Comparison of ENCODE assay signal across 7 worm cellular contexts in genomic region chrII:11688011-11688410, ce11.
TF ChIP-seq lines count a peak whose summit lies in the region.

No protein-coding gene starts in this region.

TF ChIP-seq in whole organism, L1 larva, 84 proteins besides CTCF, POLR2A, EP300 and RAD21:
- TF ChIP-seq efl-1 (optimal IDR thresholded peaks at IDR 0.05; lab: Kevin White, UChicago) (peak in 1 of 2 experiments; percentile 5), efl-1 (GFP tag; optimal IDR thresholded peaks at IDR 0.05 in 1 of 2; lab: Kevin White, UChicago) (peak in 1 of 2 experiments; percentile 66), rnt-1 (tag; optimal IDR thresholded peaks at IDR 0.05; lab: Kevin White, UChicago) (peak; percentile 14), pqm-1 (tag; optimal IDR thresholded peaks at IDR 0.05; lab: Kevin White, UChicago) (no peak), lin-14 (GFP tag; optimal IDR thresholded peaks at IDR 0.05; lab: Kevin White, UChicago) (peak; percentile 72), nhr-12 (tag; optimal IDR thresholded peaks at IDR 0.05; lab: Kevin White, UChicago) (no peak), dsc-1 (tag; optimal IDR thresholded peaks at IDR 0.05; lab: Kevin White, UChicago) (peak; percentile 85)

TF ChIP-seq in whole organism, L2 larva, 48 proteins besides CTCF, POLR2A, EP300 and RAD21:
- TF ChIP-seq ceh-16 (tag; optimal IDR thresholded peaks at IDR 0.05; lab: Kevin White, UChicago): no peak
- TF ChIP-seq ztf-4 (tag; optimal IDR thresholded peaks at IDR 0.05; lab: Kevin White, UChicago): no peak
- peak; percentile 9 for TF ChIP-seq unc-55 (GFP tag; optimal IDR thresholded peaks at IDR 0.05; lab: Kevin White, UChicago)
- TF ChIP-seq C34F6.9 (tag; optimal IDR thresholded peaks at IDR 0.05; lab: Kevin White, UChicago): peak; percentile 16
- TF ChIP-seq Y55F3AM.14 (GFP tag; optimal IDR thresholded peaks at IDR 0.05; lab: Kevin White, UChicago): no peak
- TF ChIP-seq sma-9 (GFP tag; optimal IDR thresholded peaks at IDR 0.05; lab: Kevin White, UChicago): no peak
- TF ChIP-seq sma-9 (tag; optimal IDR thresholded peaks at IDR 0.05; lab: Kevin White, UChicago): no peak
TF ChIP-seq in whole organism, L2 larva: peak in this region for 2.

TF ChIP-seq in whole organism, L3 larva, 47 proteins besides CTCF, POLR2A, EP300 and RAD21:
- peak; percentile 29 for TF ChIP-seq hmg-11 (tag; optimal IDR thresholded peaks at IDR 0.05; lab: Kevin White, UChicago)
- peak; percentile 15 for TF ChIP-seq pha-4 (tag; optimal IDR thresholded peaks at IDR 0.05; lab: Kevin White, UChicago)
- no peak for TF ChIP-seq lsy-12 (tag; optimal IDR thresholded peaks at IDR 0.05; lab: Kevin White, UChicago)

TF ChIP-seq in whole organism, L4 larva, 104 proteins besides CTCF, POLR2A, EP300 and RAD21:
- TF ChIP-seq hlh-30 (tag; optimal IDR thresholded peaks at IDR 0.05; lab: Kevin White, UChicago; ENCODE audit: insufficient read depth): peak; percentile 40
- TF ChIP-seq zfp-2 (tag; optimal IDR thresholded peaks at IDR 0.05; lab: Kevin White, UChicago): no peak
- peak; percentile 3 for TF ChIP-seq mes-2 (tag; optimal IDR thresholded peaks at IDR 0.05; lab: Kevin White, UChicago; ENCODE audit: poor library complexity, severe bottlenecking)
- peak in 1 of 2 experiments; percentile 11 for TF ChIP-seq mdl-1 (tag; optimal IDR thresholded peaks at IDR 0.05; lab: Kevin White, UChicago)
- TF ChIP-seq hmg-1.1 (GFP tag; IDR thresholded peaks at IDR 0.05; lab: Robert Waterston, UW): 0 out of 2 replicates have a peak, but pooled peaks have one; percentile 19

TF ChIP-seq in whole organism, late embryonic, 69 proteins besides CTCF, POLR2A, EP300 and RAD21:
- TF ChIP-seq ceh-31 (tag; optimal IDR thresholded peaks at IDR 0.05; lab: Kevin White, UChicago) (peak; percentile 1), hlh-8 (tag; optimal IDR thresholded peaks at IDR 0.05; lab: Kevin White, UChicago) (peak; percentile 73), ceh-30 (tag; optimal IDR thresholded peaks at IDR 0.05; lab: Kevin White, UChicago) (no peak), unc-55 (GFP tag; optimal IDR thresholded peaks at IDR 0.05; lab: Kevin White, UChicago) (peak; percentile 8), nhr-11 (tag; optimal IDR thresholded peaks at IDR 0.05; lab: Kevin White, UChicago) (no peak), unc-42 (tag; optimal IDR thresholded peaks at IDR 0.05; lab: Kevin White, UChicago) (peak; percentile 59), Y22D7AL.16 (tag; optimal IDR thresholded peaks at IDR 0.05; lab: Kevin White, UChicago) (no peak), nfya-1 (tag; optimal IDR thresholded peaks at IDR 0.05; lab: Kevin White, UChicago) (peak; percentile 29), F13H6.1 (tag; optimal IDR thresholded peaks at IDR 0.05; lab: Kevin White, UChicago) (no peak)

TF ChIP-seq in whole organism, mixed stage, embryonic, 35 proteins besides CTCF, POLR2A, EP300 and RAD21:
- TF ChIP-seq unc-120 (tag; optimal IDR thresholded peaks at IDR 0.05; lab: Kevin White, UChicago; ENCODE audit: poor library complexity, severe bottlenecking): peak; percentile 46
- TF ChIP-seq ham-2 (GFP tag; optimal IDR thresholded peaks at IDR 0.05; lab: Kevin White, UChicago): no peak
- no peak for TF ChIP-seq sptf-1 (tag; optimal IDR thresholded peaks at IDR 0.05; lab: Kevin White, UChicago)
- no peak for TF ChIP-seq pha-4 (tag; optimal IDR thresholded peaks at IDR 0.05; lab: Kevin White, UChicago)
- TF ChIP-seq blmp-1 (tag; optimal IDR thresholded peaks at IDR 0.05; lab: Kevin White, UChicago): no peak
- TF ChIP-seq mep-1 (tag; optimal IDR thresholded peaks at IDR 0.05; lab: Kevin White, UChicago): no peak
- TF ChIP-seq drap-1 (GFP tag; optimal IDR thresholded peaks at IDR 0.05; lab: Kevin White, UChicago): no peak
- peak; percentile 79 for TF ChIP-seq ces-1 (GFP tag; optimal IDR thresholded peaks at IDR 0.05; lab: Kevin White, UChicago)
- no peak for TF ChIP-seq mab-5 (tag; optimal IDR thresholded peaks at IDR 0.05; lab: Kevin White, UChicago)
- TF ChIP-seq nhr-28 (tag; optimal IDR thresholded peaks at IDR 0.05; lab: Kevin White, UChicago): no peak
- TF ChIP-seq cnd-1 (tag; optimal IDR thresholded peaks at IDR 0.05; lab: Kevin White, UChicago): peak; percentile 70

TF ChIP-seq in whole organism, young adult, 124 proteins besides CTCF, POLR2A, EP300 and RAD21:
- TF ChIP-seq hmg-1.2 (GFP tag; IDR thresholded peaks at IDR 0.05; lab: Robert Waterston, UW) (peak; percentile 66; the same call in 1 of the 2 replicates), ztf-6 (GFP tag; IDR thresholded peaks at IDR 0.05; lab: Robert Waterston, UW) (no peak)
